Worm (Caenorhabditis elegans) whole organism, early embryonic: ENCODE measurements around the gene clh-6.

Source experiments
- B0310.2 ChIP-seq: sonication (generic microtip); optimal IDR thresholded peaks from 2 replicates; lab custom pipeline; 2016; ENCODE audit warnings: mild to moderate bottlenecking, missing genetic modification characterization, missing compliant biosample characterization
- F13C5.2 ChIP-seq: sonication (generic microtip); optimal IDR thresholded peaks from 2 replicates; lab custom pipeline; 2017; ENCODE audit warnings: mild to moderate bottlenecking, missing genetic modification characterization, inconsistent platforms, missing compliant biosample characterization
- aly-1 ChIP-seq: sonication (generic microtip); optimal IDR thresholded peaks from 2 replicates; lab custom pipeline; 2016; ENCODE audit warnings: missing genetic modification characterization, missing compliant biosample characterization
- ama-1 ChIP-seq: fragments of 150-350 bp; optimal IDR thresholded peaks from 2 replicates; lab custom pipeline; 2014
- ceh-13 ChIP-seq: fragments of 200-800 bp; sonication (Bioruptor generic); optimal IDR thresholded peaks from 2 replicates; lab custom pipeline; 2018; ENCODE audit warnings: mild to moderate bottlenecking, missing genetic modification characterization, missing compliant biosample characterization
- ceh-36 ChIP-seq: sonication (generic microtip); optimal IDR thresholded peaks from 2 replicates; lab custom pipeline; 2016; ENCODE audit warnings: missing genetic modification characterization, inconsistent platforms, missing compliant biosample characterization
- ets-7 ChIP-seq: sonication (generic microtip); optimal IDR thresholded peaks from 2 replicates; lab custom pipeline; 2016; ENCODE audit warnings: missing genotype, missing genetic modification characterization, missing compliant biosample characterization
- flt-1 ChIP-seq: fragments of 200-800 bp; sonication (Bioruptor generic); IDR thresholded peaks from 2 replicates; pipeline ENCODE4 v1.3.6; 2022; ENCODE audit warnings: missing genetic modification characterization, missing compliant biosample characterization
- hmbx-1 ChIP-seq: sonication (generic microtip); optimal IDR thresholded peaks from 2 replicates; lab custom pipeline; 2016; ENCODE audit warnings: mild to moderate bottlenecking, missing genetic modification characterization, missing compliant biosample characterization
- hmg-4 ChIP-seq: fragments of 200-800 bp; sonication (Bioruptor generic); optimal IDR thresholded peaks from 2 replicates; lab custom pipeline; 2018; ENCODE audit warnings: mild to moderate bottlenecking, missing genetic modification characterization, missing compliant biosample characterization
- hnd-1 ChIP-seq: sonication (generic microtip); optimal IDR thresholded peaks from 2 replicates; lab custom pipeline; 2016; ENCODE audit warnings: missing genetic modification characterization, missing compliant biosample characterization
- pes-1 ChIP-seq: fragments of 200-800 bp; sonication (Bioruptor generic); IDR thresholded peaks from 2 replicates; pipeline ENCODE4 v1.3.6; 2022; ENCODE audit warnings: missing genetic modification reagents, missing genetic modification characterization, missing compliant biosample characterization
- scrt-1 ChIP-seq: fragments of 200-800 bp; sonication (Bioruptor generic); IDR thresholded peaks from 2 replicates; pipeline ENCODE4 v1.3.6; 2022; ENCODE audit warnings: missing genetic modification characterization, missing compliant biosample characterization
- sea-1 ChIP-seq: fragments of 200-800 bp; sonication (Bioruptor generic); conservative IDR thresholded peaks from 2 replicates; pipeline ENCODE4 v1.3.6; 2022; ENCODE audit warnings: missing genetic modification characterization, missing compliant biosample characterization
- tbx-11 ChIP-seq: fragments of 200-800 bp; sonication (Bioruptor generic); IDR thresholded peaks from 2 replicates; pipeline ENCODE4 v1.3.6; 2022; ENCODE audit warnings: missing genetic modification characterization, missing compliant biosample characterization
- tbx-37 ChIP-seq: fragments of 200-800 bp; sonication (Bioruptor generic); conservative IDR thresholded peaks from 2 replicates; pipeline ENCODE4 v1.3.6; 2022; ENCODE audit warnings: missing genetic modification reagents, missing genetic modification characterization, missing compliant biosample characterization
- tra-4 ChIP-seq: sonication (generic microtip); optimal IDR thresholded peaks from 2 replicates; lab custom pipeline; 2017; ENCODE audit warnings: missing genetic modification characterization, missing compliant biosample characterization

The clh-6 gene

ce11 chrV:12040823-12041606 is 22.2 kb downstream of the clh-6 start, which contains the start of the genes kup-1 and F10C2.4:
Gene kup-1 (minus strand): TSS chrV:12040873.
Gene F10C2.4 (plus strand): TSS chrV:12041556.
- no peak for TF ChIP-seq aly-1
- TF ChIP-seq tbx-37: no peak
- TF ChIP-seq hmg-4 (GFP tag; lab: Kevin White, UChicago): no peak
- no peak for TF ChIP-seq ama-1 (lab: Kevin White, UChicago)
- no peak for TF ChIP-seq pes-1
- TF ChIP-seq ets-7 (tag; lab: Kevin White, UChicago): no peak
- no peak for TF ChIP-seq flt-1
- no peak for TF ChIP-seq scrt-1 (GFP tag; lab: Robert Waterston, UW)
- TF ChIP-seq sea-1: no peak
- no peak for TF ChIP-seq tbx-11 (GFP tag; lab: Robert Waterston, UW)

ce11 chrV:12039755-12040154 is 23.4 kb downstream of the clh-6 start:
- no peak for TF ChIP-seq scrt-1 (GFP tag; lab: Robert Waterston, UW)
- TF ChIP-seq hmg-4 (GFP tag; lab: Kevin White, UChicago): peak; percentile 52
- TF ChIP-seq sea-1: 0 out of 2 replicates have a peak, but pooled peaks have one; percentile 7

ce11 chrV:12038783-12039182 is 24.4 kb downstream of the clh-6 start:
- TF ChIP-seq ceh-36 (tag; lab: Kevin White, UChicago) (no peak), hmg-4 (GFP tag; lab: Kevin White, UChicago) (peak; percentile 62), scrt-1 (GFP tag; lab: Robert Waterston, UW) (peak; percentile 54; the same call in 1 of the 2 replicates), ama-1 (lab: Kevin White, UChicago) (no peak), hnd-1 (tag; lab: Kevin White, UChicago) (no peak), aly-1 (peak; percentile 8), tbx-37 (no peak), ets-7 (tag; lab: Kevin White, UChicago) (no peak), tbx-11 (GFP tag; lab: Robert Waterston, UW) (no peak), hmbx-1 (tag; lab: Kevin White, UChicago) (no peak)

ce11 chrV:12038317-12038716 is 24.9 kb downstream of the clh-6 start:
- TF ChIP-seq flt-1 (no peak), ceh-13 (GFP tag; lab: Kevin White, UChicago) (no peak), ama-1 (lab: Kevin White, UChicago) (no peak), ets-7 (tag; lab: Kevin White, UChicago) (no peak), F13C5.2 (tag; lab: Kevin White, UChicago) (no peak)

ce11 chrV:12037889-12038288 is 25.3 kb downstream of the clh-6 start:
- TF ChIP-seq ceh-36 (tag; lab: Kevin White, UChicago) (no peak), hmg-4 (GFP tag; lab: Kevin White, UChicago) (no peak), ceh-13 (GFP tag; lab: Kevin White, UChicago) (no peak), sea-1 (no peak), tbx-37 (no peak), hmbx-1 (tag; lab: Kevin White, UChicago) (no peak)

ce11 chrV:12036129-12036528 is 27.0 kb downstream of the clh-6 start:
- no peak for TF ChIP-seq pes-1
- TF ChIP-seq ama-1 (lab: Kevin White, UChicago): no peak
- no peak for TF ChIP-seq ceh-13 (GFP tag; lab: Kevin White, UChicago)
- TF ChIP-seq tbx-37: no peak
- no peak for TF ChIP-seq hnd-1 (tag; lab: Kevin White, UChicago)
- no peak for TF ChIP-seq ets-7 (tag; lab: Kevin White, UChicago)
- no peak for TF ChIP-seq aly-1
- no peak for TF ChIP-seq tbx-11 (GFP tag; lab: Robert Waterston, UW)
- TF ChIP-seq hmbx-1 (tag; lab: Kevin White, UChicago): no peak
- TF ChIP-seq sea-1: no peak
- TF ChIP-seq hmg-4 (GFP tag; lab: Kevin White, UChicago): no peak
- TF ChIP-seq F13C5.2 (tag; lab: Kevin White, UChicago): no peak
- TF ChIP-seq scrt-1 (GFP tag; lab: Robert Waterston, UW): no peak
- no peak for TF ChIP-seq ceh-36 (tag; lab: Kevin White, UChicago)
- no peak for TF ChIP-seq B0310.2
- TF ChIP-seq tra-4 (tag; lab: Kevin White, UChicago): no peak
- no peak for TF ChIP-seq flt-1

- TF ChIP-seq ceh-36 (tag; lab: Kevin White, UChicago): no peak
- TF ChIP-seq tbx-11 (GFP tag; lab: Robert Waterston, UW): no peak
- TF ChIP-seq pes-1: no peak
- TF ChIP-seq flt-1: no peak
- no peak for TF ChIP-seq hmbx-1 (tag; lab: Kevin White, UChicago)
- no peak for TF ChIP-seq ama-1 (lab: Kevin White, UChicago)
- no peak for TF ChIP-seq hmg-4 (GFP tag; lab: Kevin White, UChicago)
- TF ChIP-seq tra-4 (tag; lab: Kevin White, UChicago): no peak
- no peak for TF ChIP-seq F13C5.2 (tag; lab: Kevin White, UChicago)
- TF ChIP-seq ets-7 (tag; lab: Kevin White, UChicago): no peak
- no peak for TF ChIP-seq sea-1
- no peak for TF ChIP-seq scrt-1 (GFP tag; lab: Robert Waterston, UW)
- TF ChIP-seq tbx-37: no peak
- TF ChIP-seq aly-1: no peak
- TF ChIP-seq ceh-13 (GFP tag; lab: Kevin White, UChicago): no peak
- TF ChIP-seq B0310.2: no peak
- TF ChIP-seq hnd-1 (tag; lab: Kevin White, UChicago): no peak
These were observed 29.3 kb downstream of the clh-6 start for ce11 chrV:12033841-12034240.

ce11 chrV:12032060-12032459 is 31.1 kb downstream of the clh-6 start, which contains the start of gene pkc-1:
Gene pkc-1 (minus strand): TSS chrV:12032160.
- TF ChIP-seq hmg-4 (GFP tag; lab: Kevin White, UChicago) (no peak), F13C5.2 (tag; lab: Kevin White, UChicago) (no peak), tbx-11 (GFP tag; lab: Robert Waterston, UW) (no peak), ceh-36 (tag; lab: Kevin White, UChicago) (no peak), scrt-1 (GFP tag; lab: Robert Waterston, UW) (no peak), aly-1 (no peak), ceh-13 (GFP tag; lab: Kevin White, UChicago) (no peak), sea-1 (no peak)
